Worm (Caenorhabditis elegans) whole organism, young adult: ENCODE measurements around the gene rol-3.

ENCODE experiments used
- B0035.1 ChIP-seq: sonication (generic microtip); optimal IDR thresholded peaks from 2 replicates; lab custom pipeline; 2016; ENCODE audit warnings: missing genetic modification characterization, mild to moderate bottlenecking, missing compliant biosample characterization, missing genotype, missing genetic modification reagents
- B0336.3 ChIP-seq: fragments of 200-800 bp; sonication (Bioruptor generic); IDR thresholded peaks from 2 replicates; pipeline ENCODE4 v1.3.6; 2022; ENCODE audit warnings: missing genetic modification characterization, missing compliant biosample characterization
- C06A6.2 ChIP-seq: fragments of 200-800 bp; sonication (Bioruptor generic); conservative IDR thresholded peaks from 2 replicates; pipeline ENCODE4 v1.3.6; 2022; ENCODE audit warnings: missing genetic modification characterization, missing compliant biosample characterization
- C17E4.6 ChIP-seq: fragments of 200-800 bp; sonication (Bioruptor generic); IDR thresholded peaks from 2 replicates; pipeline ENCODE4 v1.3.6; 2022; ENCODE audit warnings: missing genetic modification reagents, missing genetic modification characterization, missing compliant biosample characterization
- F10E7.11 ChIP-seq: sonication (generic microtip); optimal IDR thresholded peaks from 2 replicates; lab custom pipeline; 2017; ENCODE audit warnings: mild to moderate bottlenecking, missing genetic modification characterization, moderate library complexity, missing compliant biosample characterization
- F23B12.7 ChIP-seq: sonication (generic microtip); optimal IDR thresholded peaks from 2 replicates; lab custom pipeline; 2017; ENCODE audit warnings: missing genetic modification characterization, mild to moderate bottlenecking, missing compliant biosample characterization, antibody characterized with exemption, moderate library complexity; ENCODE audit not compliant: insufficient read depth
- F49E8.2 ChIP-seq: sonication (generic microtip); optimal IDR thresholded peaks from 3 replicates; lab custom pipeline; 2017; ENCODE audit warnings: missing genetic modification characterization, mild to moderate bottlenecking, missing compliant biosample characterization, antibody characterized with exemption, moderate library complexity; ENCODE audit not compliant: insufficient read depth
- F57A8.1 ChIP-seq: fragments of 200-800 bp; sonication (Bioruptor generic); optimal IDR thresholded peaks from 2 replicates; lab custom pipeline; 2018; ENCODE audit warnings: mild to moderate bottlenecking, missing genetic modification characterization, moderate library complexity, missing compliant biosample characterization
- F57C9.4 ChIP-seq: sonication (generic microtip); optimal IDR thresholded peaks from 2 replicates; lab custom pipeline; 2017; ENCODE audit warnings: mild to moderate bottlenecking, missing genetic modification characterization, missing compliant biosample characterization
- K11D2.4 ChIP-seq: fragments of 200-800 bp; sonication (Bioruptor generic); IDR thresholded peaks from 2 replicates; pipeline ENCODE4 v1.3.6; 2022; ENCODE audit warnings: missing genetic modification reagents, missing genetic modification characterization, missing compliant biosample characterization
- K12H6.12 ChIP-seq: fragments of 200-800 bp; sonication (Bioruptor generic); optimal IDR thresholded peaks from 2 replicates; lab custom pipeline; 2018; ENCODE audit warnings: mild to moderate bottlenecking, missing genetic modification characterization, missing compliant biosample characterization
- T26A5.8 ChIP-seq: sonication (generic microtip); optimal IDR thresholded peaks from 2 replicates; lab custom pipeline; 2016; ENCODE audit warnings: missing genetic modification characterization, missing compliant biosample characterization
- ZK185.1 ChIP-seq: sonication (generic microtip); optimal IDR thresholded peaks from 2 replicates; lab custom pipeline; 2016; ENCODE audit warnings: mild to moderate bottlenecking, missing genetic modification characterization, missing compliant biosample characterization; ENCODE audit not compliant: poor library complexity, severe bottlenecking
- akir-1 ChIP-seq: fragments of 200-800 bp; sonication (Bioruptor generic); optimal IDR thresholded peaks from 2 replicates; lab custom pipeline; 2018; ENCODE audit warnings: mild to moderate bottlenecking, missing genetic modification characterization, moderate library complexity, missing compliant biosample characterization
- attf-5 ChIP-seq: fragments of 200-800 bp; sonication (Bioruptor generic); optimal IDR thresholded peaks from 2 replicates; lab custom pipeline; 2018; ENCODE audit warnings: mild to moderate bottlenecking, missing genetic modification characterization, missing compliant biosample characterization
- attf-6 ChIP-seq: fragments of 200-800 bp; sonication (Bioruptor generic); IDR thresholded peaks from 2 replicates; pipeline ENCODE4 v1.3.6; 2022; ENCODE audit warnings: missing genetic modification reagents, missing genetic modification characterization, missing compliant biosample characterization
- ceh-100 ChIP-seq: fragments of 200-800 bp; sonication (Bioruptor generic); IDR thresholded peaks from 2 replicates; pipeline ENCODE4 v1.3.6; 2022; ENCODE audit warnings: missing genetic modification reagents, missing genetic modification characterization, missing compliant biosample characterization
- ceh-40 ChIP-seq: fragments of 200-800 bp; sonication (Bioruptor generic); IDR thresholded peaks from 2 replicates; pipeline ENCODE4 v1.3.6; 2022; ENCODE audit warnings: missing genetic modification characterization, missing compliant biosample characterization
- chd-7 ChIP-seq: sonication (generic microtip); optimal IDR thresholded peaks from 2 replicates; lab custom pipeline; 2016; ENCODE audit warnings: mild to moderate bottlenecking, missing genetic modification characterization, moderate library complexity, missing compliant biosample characterization
- ets-4 ChIP-seq: fragments of 200-800 bp; sonication (Bioruptor generic); optimal IDR thresholded peaks from 2 replicates; lab custom pipeline; 2018; ENCODE audit warnings: mild to moderate bottlenecking, missing genetic modification characterization, missing compliant biosample characterization
- fkh-3 ChIP-seq: sonication (generic microtip); optimal IDR thresholded peaks from 2 replicates; lab custom pipeline; 2016; ENCODE audit warnings: mild to moderate bottlenecking, missing genetic modification characterization, missing compliant biosample characterization
- gei-17 ChIP-seq: fragments of 200-800 bp; sonication (Bioruptor generic); optimal IDR thresholded peaks from 2 replicates; lab custom pipeline; 2018; ENCODE audit warnings: mild to moderate bottlenecking, missing genetic modification characterization, missing compliant biosample characterization
- hmg-1.2 ChIP-seq: fragments of 200-800 bp; sonication (Bioruptor generic); IDR thresholded peaks from 2 replicates; pipeline ENCODE4 v1.3.6; 2022; ENCODE audit warnings: missing genetic modification reagents, missing genetic modification characterization, missing compliant biosample characterization
- hmg-20 ChIP-seq: fragments of 200-800 bp; sonication (Bioruptor generic); IDR thresholded peaks from 2 replicates; pipeline ENCODE4 v1.3.6; 2022; ENCODE audit warnings: missing genetic modification reagents, missing genetic modification characterization, missing compliant biosample characterization
- hrde-1 ChIP-seq: sonication (generic microtip); optimal IDR thresholded peaks from 2 replicates; lab custom pipeline; 2016; ENCODE audit warnings: missing genetic modification characterization, mild to moderate bottlenecking, missing compliant biosample characterization, moderate library complexity, missing genotype, missing genetic modification reagents, borderline replicate concordance
- hsf-1 ChIP-seq: fragments of 200-800 bp; sonication (Bioruptor generic); IDR thresholded peaks from 2 replicates; pipeline ENCODE4 v1.3.6; 2022; ENCODE audit warnings: missing genetic modification reagents, missing genetic modification characterization, missing compliant biosample characterization
- mel-28 ChIP-seq: sonication (generic microtip); optimal IDR thresholded peaks from 2 replicates; lab custom pipeline; 2016; ENCODE audit warnings: borderline replicate concordance, mild to moderate bottlenecking, missing genetic modification characterization, missing compliant biosample characterization
- mes-4 ChIP-seq: sonication (generic microtip); optimal IDR thresholded peaks from 2 replicates; lab custom pipeline; 2016; ENCODE audit warnings: missing genotype, missing genetic modification characterization, missing compliant biosample characterization
- nfyb-1 ChIP-seq: fragments of 200-800 bp; sonication (Bioruptor generic); IDR thresholded peaks from 2 replicates; pipeline ENCODE4 v1.3.6; 2022; ENCODE audit warnings: missing genetic modification reagents, missing genetic modification characterization, missing compliant biosample characterization
- nhr-179 ChIP-seq: sonication (generic microtip); optimal IDR thresholded peaks from 2 replicates; lab custom pipeline; 2016; ENCODE audit warnings: mild to moderate bottlenecking, missing genetic modification characterization, missing compliant biosample characterization
- rcor-1 ChIP-seq: fragments of 200-800 bp; sonication (Bioruptor generic); IDR thresholded peaks from 2 replicates; pipeline ENCODE4 v1.3.6; 2022; ENCODE audit warnings: missing genetic modification reagents, missing genetic modification characterization, missing compliant biosample characterization
- sea-2 ChIP-seq: fragments of 200-800 bp; sonication (Bioruptor generic); IDR thresholded peaks from 2 replicates; pipeline ENCODE4 v1.3.6; 2022; ENCODE audit warnings: missing genetic modification characterization, missing compliant biosample characterization
- tbx-9 ChIP-seq: sonication (generic microtip); optimal IDR thresholded peaks from 2 replicates; lab custom pipeline; 2016; ENCODE audit warnings: borderline replicate concordance, missing genetic modification characterization, inconsistent platforms, missing compliant biosample characterization
- zfh-2 ChIP-seq: fragments of 200-800 bp; sonication (Bioruptor generic); conservative IDR thresholded peaks from 2 replicates; pipeline ENCODE4 v1.3.6; 2022; ENCODE audit warnings: missing genetic modification reagents, missing genetic modification characterization, missing compliant biosample characterization
- ztf-18 ChIP-seq: sonication (generic microtip); optimal IDR thresholded peaks from 2 replicates; lab custom pipeline; 2016; ENCODE audit warnings: missing genotype, mild to moderate bottlenecking, missing genetic modification characterization, missing compliant biosample characterization
- ztf-26 ChIP-seq: sonication (generic microtip); optimal IDR thresholded peaks from 2 replicates; lab custom pipeline; 2017; ENCODE audit warnings: missing genetic modification characterization, missing compliant biosample characterization
- ztf-28 ChIP-seq: fragments of 200-800 bp; sonication (Bioruptor generic); IDR thresholded peaks from 2 replicates; pipeline ENCODE4 v1.3.6; 2022; ENCODE audit warnings: missing genetic modification reagents, missing genetic modification characterization, missing compliant biosample characterization

rol-3 gene

ce11 chrV:8263466-8263865 lies 25.3 kb upstream of the rol-3 start, which contains the start of gene C16D9.8:
TSS of gene C16D9.8 (minus strand) at chrV:8263566.
- no peak for TF ChIP-seq C17E4.6
- no peak for TF ChIP-seq ztf-26 (tag; lab: Kevin White, UChicago)
- no peak for TF ChIP-seq nfyb-1 (GFP tag; lab: Robert Waterston, UW)
- no peak for TF ChIP-seq F57A8.1 (GFP tag; lab: Kevin White, UChicago)
- no peak for TF ChIP-seq nhr-179 (tag; lab: Kevin White, UChicago)
- no peak for TF ChIP-seq fkh-3 (tag; lab: Kevin White, UChicago)
- no peak for TF ChIP-seq B0336.3
- TF ChIP-seq, all 124 proteins: peak for 0

- TF ChIP-seq hrde-1 (tag; lab: Kevin White, UChicago): no peak
- TF ChIP-seq F57A8.1 (GFP tag; lab: Kevin White, UChicago): no peak
Observed at ce11 chrV:8262212-8262611, 24.0 kb upstream of the rol-3 start.

- TF ChIP-seq attf-6 (GFP tag; lab: Robert Waterston, UW) (no peak), akir-1 (no peak), mel-28 (no peak), sea-2 (GFP tag; lab: Robert Waterston, UW) (no peak), mes-4 (no peak), ets-4 (GFP tag; lab: Kevin White, UChicago) (no peak), ceh-100 (GFP tag; lab: Robert Waterston, UW) (no peak), hmg-20 (GFP tag; lab: Robert Waterston, UW) (no peak), attf-5 (no peak), B0035.1 (tag; lab: Kevin White, UChicago) (no peak), rcor-1 (GFP tag; lab: Robert Waterston, UW) (no peak), F57C9.4 (no peak), F23B12.7 (tag; lab: Kevin White, UChicago) (no peak), F10E7.11 (no peak), K12H6.12 (tag; lab: Kevin White, UChicago) (no peak)
Observed at ce11 chrV:8259016-8259415, 20.8 kb upstream of the rol-3 start, which contains the start of gene C16D9.1. TSS of gene C16D9.1 (plus strand) at chrV:8259316.

ce11 chrV:8254973-8255372 lies 16.8 kb upstream of the rol-3 start:
- TF ChIP-seq attf-6 (GFP tag; lab: Robert Waterston, UW): no peak
- TF ChIP-seq gei-17 (GFP tag; lab: Kevin White, UChicago): no peak
- no peak for TF ChIP-seq mel-28
- no peak for TF ChIP-seq attf-5
- TF ChIP-seq nhr-179 (tag; lab: Kevin White, UChicago): no peak
- no peak for TF ChIP-seq chd-7 (tag; lab: Kevin White, UChicago)
- TF ChIP-seq ztf-28 (GFP tag; lab: Robert Waterston, UW): no peak
- TF ChIP-seq ZK185.1 (tag; lab: Kevin White, UChicago): no peak
- no peak for TF ChIP-seq ztf-18 (tag; lab: Kevin White, UChicago)
- TF ChIP-seq tbx-9 (tag; lab: Kevin White, UChicago): no peak
- TF ChIP-seq zfh-2: no peak
- no peak for TF ChIP-seq F57C9.4
- TF ChIP-seq C06A6.2 (GFP tag; lab: Robert Waterston, UW): no peak
- TF ChIP-seq hsf-1 (GFP tag; lab: Robert Waterston, UW): no peak
- no peak for TF ChIP-seq hmg-1.2
- no peak for TF ChIP-seq T26A5.8 (tag; lab: Kevin White, UChicago)
- no peak for TF ChIP-seq K11D2.4 (GFP tag; lab: Robert Waterston, UW)
- TF ChIP-seq F49E8.2 (tag; lab: Kevin White, UChicago): no peak
- no peak for TF ChIP-seq F23B12.7 (tag; lab: Kevin White, UChicago)
- TF ChIP-seq ceh-40 (GFP tag; lab: Robert Waterston, UW): no peak
